Fruit fly (Drosophila melanogaster): Measurements from ENCODE around the gene CG45207.

CG45207 gene

DNA sequence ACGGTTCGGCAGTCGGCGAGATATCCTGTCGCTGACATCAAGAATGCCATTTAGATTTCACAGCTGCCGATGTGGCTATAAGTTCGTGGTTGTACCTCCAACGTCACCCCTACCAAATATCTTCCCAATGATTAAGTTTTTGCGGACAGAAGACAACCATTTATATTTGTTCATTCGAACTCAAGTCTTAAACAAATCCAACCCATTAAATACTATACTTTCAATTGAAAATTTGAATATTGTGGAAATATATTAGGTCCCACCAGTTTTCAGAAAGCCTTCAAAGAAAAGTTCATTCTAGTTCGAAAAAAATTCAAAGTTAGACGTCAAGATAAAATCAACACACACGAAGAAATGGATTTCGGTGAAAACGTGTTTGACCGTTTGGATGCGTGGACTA is 12.3 kb downstream of the CG45207 start, which contains the start of gene CG12784:
TSS of gene CG12784 (plus strand) at position 301 of the 400 bp plus-strand sequence.
- TF ChIP-seq fd96Ca (GFP tag; IDR thresholded peaks at IDR 0.05) (no peak), CG10348 (GFP tag; IDR thresholded peaks at IDR 0.05) (no peak), Pif1B (GFP tag; optimal IDR thresholded peaks at IDR 0.05) (no peak), CG12605 (GFP tag; IDR thresholded peaks at IDR 0.05) (no peak)

DNA sequence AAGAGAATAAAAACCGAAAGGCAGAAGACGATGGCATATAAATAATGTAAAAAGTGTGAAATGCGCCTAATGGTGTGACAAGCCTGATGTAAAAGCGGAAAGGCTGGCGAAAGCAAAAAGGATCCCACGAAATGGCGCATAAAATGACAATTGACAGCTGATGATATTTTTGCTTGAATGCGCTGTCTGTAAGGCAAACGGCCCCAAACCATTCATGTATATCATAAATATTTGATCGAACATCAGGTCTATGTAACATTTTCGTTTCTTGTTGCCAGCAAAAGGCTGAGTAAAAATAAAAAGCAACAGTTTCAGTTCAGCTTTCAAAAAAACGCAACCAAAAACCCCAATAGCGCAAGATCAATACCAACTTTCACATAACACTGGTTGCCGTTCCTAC is 30.8 kb downstream of the CG45207 start, which contains the start of gene CG4520:
TSS of gene CG4520 (plus strand) at position 301 of the 400 bp plus-strand sequence.
- TF ChIP-seq CG10348 (GFP tag; IDR thresholded peaks at IDR 0.05) (no peak), CG9948 (tag; optimal IDR thresholded peaks at IDR 0.05) (no peak), CG14655 (GFP tag; optimal IDR thresholded peaks at IDR 0.05) (no peak), Snoo (tag; optimal IDR thresholded peaks at IDR 0.05) (no peak), rn (GFP tag; IDR thresholded peaks at IDR 0.05) (no peak), CG13204 (GFP tag; optimal IDR thresholded peaks at IDR 0.05) (no peak), Pif1B (GFP tag; optimal IDR thresholded peaks at IDR 0.05) (no peak), fd96Ca (GFP tag; IDR thresholded peaks at IDR 0.05) (no peak), CG8301 (tag; optimal IDR thresholded peaks at IDR 0.05) (no peak), CG8159 (tag; optimal IDR thresholded peaks at IDR 0.05) (no peak), CG34367 (tag; optimal IDR thresholded peaks at IDR 0.05) (no peak), CG4496 (GFP tag; IDR thresholded peaks at IDR 0.05) (no peak), gl (tag; optimal IDR thresholded peaks at IDR 0.05) (no peak)

DNA sequence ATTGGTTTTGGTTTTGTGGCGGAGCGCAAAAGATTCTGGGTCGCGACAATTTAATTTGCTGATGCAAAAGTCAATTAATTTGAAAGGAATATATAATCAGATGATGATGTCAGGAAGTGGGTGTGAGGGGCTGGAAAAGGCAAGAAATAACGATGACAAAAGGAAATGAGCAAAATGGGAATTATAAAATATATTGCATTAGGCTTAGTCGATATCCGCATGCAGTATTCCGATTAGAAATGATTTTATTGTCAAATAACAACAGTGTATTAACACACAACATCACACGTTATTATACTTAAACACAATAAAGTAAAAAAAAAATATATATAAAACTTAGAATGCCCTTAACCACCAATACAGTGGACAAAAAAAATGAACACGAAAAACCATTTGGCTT is 43.7 kb downstream of the CG45207 start, which contains the start of gene CG34274:
TSS of gene CG34274 (plus strand) at position 301 of the 400 bp plus-strand sequence.
- TF ChIP-seq EcR (GFP tag; optimal IDR thresholded peaks at IDR 0.05) (no peak), CG14655 (GFP tag; optimal IDR thresholded peaks at IDR 0.05) (no peak), Pif1A (GFP tag; optimal IDR thresholded peaks at IDR 0.05) (no peak), CG8159 (tag; optimal IDR thresholded peaks at IDR 0.05) (no peak), CG8301 (tag; optimal IDR thresholded peaks at IDR 0.05) (no peak), gl (tag; optimal IDR thresholded peaks at IDR 0.05) (no peak), Pif1B (GFP tag; optimal IDR thresholded peaks at IDR 0.05) (no peak), CG17806 (tag; optimal IDR thresholded peaks at IDR 0.05) (no peak), CG4496 (GFP tag; IDR thresholded peaks at IDR 0.05) (no peak), CG34367 (tag; optimal IDR thresholded peaks at IDR 0.05) (no peak), CG15710 (tag; optimal IDR thresholded peaks at IDR 0.05) (no peak), D1 (tag; optimal IDR thresholded peaks at IDR 0.05) (no peak), CG10348 (GFP tag; IDR thresholded peaks at IDR 0.05) (no peak), CG32121 (GFP tag; IDR thresholded peaks at IDR 0.05) (no peak), Snoo (tag; optimal IDR thresholded peaks at IDR 0.05) (no peak), CG9948 (tag; optimal IDR thresholded peaks at IDR 0.05) (no peak), CG13204 (GFP tag; optimal IDR thresholded peaks at IDR 0.05) (no peak), rn (GFP tag; IDR thresholded peaks at IDR 0.05) (no peak)

DNA sequence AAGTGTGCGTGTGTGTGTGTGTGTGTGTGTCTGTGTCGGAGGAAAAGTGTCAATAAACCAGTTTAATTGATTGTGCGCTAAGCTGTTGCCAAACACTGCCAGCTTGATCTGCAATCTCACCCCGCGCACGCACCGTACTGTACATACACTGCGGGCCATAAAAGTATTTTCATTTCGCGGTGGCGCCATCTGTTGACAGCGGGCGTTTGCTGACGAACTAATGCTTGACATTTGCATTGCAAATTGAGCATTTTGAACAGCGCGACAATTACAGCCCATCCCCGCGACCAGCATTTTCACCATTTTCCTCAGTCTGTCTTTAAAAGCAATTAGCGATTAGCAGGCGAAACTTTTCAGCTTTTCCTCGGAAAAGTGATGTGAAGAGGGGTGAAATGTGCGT is 44.5 kb downstream of the CG45207 start:
- no peak for TF ChIP-seq CG15710 (tag; optimal IDR thresholded peaks at IDR 0.05)
- TF ChIP-seq CG13204 (GFP tag; optimal IDR thresholded peaks at IDR 0.05), result no peak
- TF ChIP-seq Snoo (tag; optimal IDR thresholded peaks at IDR 0.05), result no peak
- TF ChIP-seq CG17806 (tag; optimal IDR thresholded peaks at IDR 0.05), result no peak
- TF ChIP-seq Ets98B (GFP tag; IDR thresholded peaks at IDR 0.05), result no peak
- TF ChIP-seq CG9948 (tag; optimal IDR thresholded peaks at IDR 0.05), result no peak
- no peak for TF ChIP-seq Pif1A (GFP tag; optimal IDR thresholded peaks at IDR 0.05)
- no peak for TF ChIP-seq Pif1B (GFP tag; optimal IDR thresholded peaks at IDR 0.05)
- no peak for TF ChIP-seq fd96Ca (GFP tag; IDR thresholded peaks at IDR 0.05)
- no peak for TF ChIP-seq CG10348 (GFP tag; IDR thresholded peaks at IDR 0.05)

Data from whole organism, pupa.